Worm (Caenorhabditis elegans) whole organism, late embryonic: ENCODE measurements around the gene acds-10.
A peak's percentile ranks its signal among the peaks of the same experiment; 100 is the strongest.

Experiments
- C08G9.2 ChIP-seq: sonication (generic microtip); optimal IDR thresholded peaks from 2 replicates; lab custom pipeline; 2016; ENCODE audit warnings: mild to moderate bottlenecking, missing genetic modification characterization, moderate library complexity, missing compliant biosample characterization
- C38D4.7 ChIP-seq: fragments of 200-800 bp; sonication (Bioruptor generic); optimal IDR thresholded peaks from 2 replicates; lab custom pipeline; 2018; ENCODE audit warnings: mild to moderate bottlenecking, missing genetic modification characterization, moderate library complexity, missing compliant biosample characterization
- K09A11.1 ChIP-seq: sonication (generic microtip); optimal IDR thresholded peaks from 2 replicates; lab custom pipeline; 2017; ENCODE audit warnings: antibody characterized with exemption, mild to moderate bottlenecking, missing genetic modification characterization, missing compliant biosample characterization; ENCODE audit not compliant: insufficient read depth
- T23F11.4 ChIP-seq: fragments of 200-800 bp; sonication (Bioruptor generic); optimal IDR thresholded peaks from 2 replicates; lab custom pipeline; 2018; ENCODE audit warnings: mild to moderate bottlenecking, missing genetic modification characterization, missing compliant biosample characterization
- ahr-1 ChIP-seq: sonication (generic microtip); optimal IDR thresholded peaks from 2 replicates; lab custom pipeline; 2016; ENCODE audit warnings: missing genetic modification characterization, missing compliant biosample characterization
- ama-1 ChIP-seq: fragments of 150-350 bp; optimal IDR thresholded peaks from 2 replicates; lab custom pipeline; 2014
- ceh-14 ChIP-seq: sonication (generic microtip); optimal IDR thresholded peaks from 2 replicates; lab custom pipeline; 2016; ENCODE audit warnings: missing genotype, missing genetic modification characterization, missing compliant biosample characterization
- ceh-18 ChIP-seq: sonication (generic microtip); optimal IDR thresholded peaks from 2 replicates; lab custom pipeline; 2016; ENCODE audit warnings: missing genetic modification characterization, missing compliant biosample characterization
- ceh-19 ChIP-seq: fragments of 200-800 bp; sonication (Bioruptor generic); optimal IDR thresholded peaks from 2 replicates; lab custom pipeline; 2018; ENCODE audit warnings: mild to moderate bottlenecking, missing genetic modification characterization, missing compliant biosample characterization
- ceh-2 ChIP-seq: sonication (generic microtip); optimal IDR thresholded peaks from 2 replicates; lab custom pipeline; 2016; ENCODE audit warnings: missing genotype, missing genetic modification characterization, missing compliant biosample characterization
- ceh-22 ChIP-seq: sonication (generic microtip); optimal IDR thresholded peaks from 2 replicates; lab custom pipeline; 2017; ENCODE audit warnings: missing biosample characterization, missing genetic modification characterization
- ceh-24 ChIP-seq: sonication (generic microtip); optimal IDR thresholded peaks from 2 replicates; lab custom pipeline; 2016; ENCODE audit warnings: mild to moderate bottlenecking, missing genetic modification characterization, missing compliant biosample characterization
- ceh-31 ChIP-seq: sonication (generic microtip); optimal IDR thresholded peaks from 2 replicates; lab custom pipeline; 2016; ENCODE audit warnings: missing genetic modification characterization, missing compliant biosample characterization
- ceh-45 ChIP-seq: fragments of 200-800 bp; sonication (Bioruptor generic); IDR thresholded peaks from 2 replicates; pipeline ENCODE4 v1.3.6; 2022; ENCODE audit warnings: missing genetic modification reagents, missing genetic modification characterization, missing compliant biosample characterization
- ceh-48 ChIP-seq: sonication (generic microtip); optimal IDR thresholded peaks from 2 replicates; lab custom pipeline; 2016; ENCODE audit warnings: missing genetic modification characterization, inconsistent platforms, missing compliant biosample characterization
- ceh-9 ChIP-seq: sonication (generic microtip); optimal IDR thresholded peaks from 2 replicates; lab custom pipeline; 2016; ENCODE audit warnings: mild to moderate bottlenecking, missing genetic modification characterization, inconsistent platforms, missing compliant biosample characterization
- che-1 ChIP-seq: sonication (generic microtip); optimal IDR thresholded peaks from 2 replicates; lab custom pipeline; 2016; ENCODE audit warnings: mild to moderate bottlenecking, missing genetic modification characterization, missing compliant biosample characterization
- dmd-4 ChIP-seq: sonication (generic microtip); optimal IDR thresholded peaks from 2 replicates; lab custom pipeline; 2016; ENCODE audit warnings: borderline replicate concordance, missing genetic modification characterization, missing compliant biosample characterization
- dve-1 ChIP-seq: sonication (generic microtip); optimal IDR thresholded peaks from 2 replicates; lab custom pipeline; 2017; ENCODE audit warnings: antibody characterized with exemption, mild to moderate bottlenecking, missing genetic modification characterization, missing compliant biosample characterization
- elt-2 ChIP-seq: sonication (generic microtip); optimal IDR thresholded peaks from 2 replicates; lab custom pipeline; 2016; ENCODE audit warnings: missing genetic modification reagents, missing genetic modification characterization, missing compliant biosample characterization
- ets-4 ChIP-seq: sonication (generic microtip); optimal IDR thresholded peaks from 2 replicates; lab custom pipeline; 2016; ENCODE audit warnings: missing genetic modification characterization, missing compliant biosample characterization
- eyg-1 ChIP-seq: sonication (generic microtip); optimal IDR thresholded peaks from 2 replicates; lab custom pipeline; 2016; ENCODE audit warnings: missing genotype, missing genetic modification characterization, missing compliant biosample characterization
- fax-1 ChIP-seq: sonication (generic microtip); optimal IDR thresholded peaks from 2 replicates; lab custom pipeline; 2016; ENCODE audit warnings: missing genotype, missing genetic modification characterization, missing compliant biosample characterization
- gmeb-2 ChIP-seq: sonication (generic microtip); optimal IDR thresholded peaks from 2 replicates; lab custom pipeline; 2016; ENCODE audit warnings: missing genetic modification characterization, inconsistent platforms, missing compliant biosample characterization
- hlh-15 ChIP-seq: sonication (generic microtip); optimal IDR thresholded peaks from 2 replicates; lab custom pipeline; 2016; ENCODE audit warnings: missing genetic modification characterization, missing compliant biosample characterization
- hlh-6 ChIP-seq: sonication (generic microtip); optimal IDR thresholded peaks from 2 replicates; lab custom pipeline; 2016; ENCODE audit warnings: missing genotype, missing genetic modification characterization, missing compliant biosample characterization
- lim-6 ChIP-seq: sonication (generic microtip); optimal IDR thresholded peaks from 2 replicates; lab custom pipeline; 2016; ENCODE audit warnings: missing genetic modification characterization, missing compliant biosample characterization
- lin-11 ChIP-seq: fragments of 200-800 bp; sonication (Bioruptor generic); optimal IDR thresholded peaks from 2 replicates; lab custom pipeline; 2018; ENCODE audit warnings: mild to moderate bottlenecking, missing genetic modification characterization, missing compliant biosample characterization
- nfya-1 ChIP-seq: sonication (generic microtip); optimal IDR thresholded peaks from 2 replicates; lab custom pipeline; 2017; ENCODE audit warnings: missing genetic modification characterization, mild to moderate bottlenecking, missing compliant biosample characterization, antibody characterized with exemption, moderate library complexity
- nhr-232 ChIP-seq: sonication (generic microtip); optimal IDR thresholded peaks from 2 replicates; lab custom pipeline; 2016; ENCODE audit warnings: missing genetic modification characterization, missing compliant biosample characterization
- npax-4 ChIP-seq: sonication (generic microtip); optimal IDR thresholded peaks from 2 replicates; lab custom pipeline; 2016; ENCODE audit warnings: missing genetic modification characterization, missing compliant biosample characterization
- odd-2 ChIP-seq: sonication (generic microtip); optimal IDR thresholded peaks from 2 replicates; lab custom pipeline; 2017; ENCODE audit warnings: antibody characterized with exemption, mild to moderate bottlenecking, missing genetic modification characterization, missing compliant biosample characterization
- pag-3 ChIP-seq: sonication (generic microtip); optimal IDR thresholded peaks from 2 replicates; lab custom pipeline; 2016; ENCODE audit warnings: missing compliant biosample characterization, missing genetic modification characterization, borderline replicate concordance
- pat-9 ChIP-seq: fragments of 200-800 bp; sonication (Bioruptor generic); optimal IDR thresholded peaks from 2 replicates; lab custom pipeline; 2018; ENCODE audit warnings: mild to moderate bottlenecking, missing genetic modification characterization, moderate library complexity, missing compliant biosample characterization
- pax-1 ChIP-seq: fragments of 150-350 bp; optimal IDR thresholded peaks from 2 replicates; lab custom pipeline; 2014; ENCODE audit warnings: missing biosample characterization, missing genetic modification characterization
- pha-4 ChIP-seq: fragments of 150-350 bp; optimal IDR thresholded peaks from 2 replicates; lab custom pipeline; 2018; ENCODE audit warnings: missing biosample characterization, missing genetic modification reagents, missing genetic modification characterization
- pqm-1 ChIP-seq: sonication (generic microtip); optimal IDR thresholded peaks from 2 replicates; lab custom pipeline; 2016; ENCODE audit warnings: missing genetic modification characterization, missing compliant biosample characterization
- pros-1 ChIP-seq: fragments of 150-350 bp; optimal IDR thresholded peaks from 2 replicates; lab custom pipeline; 2014; ENCODE audit warnings: missing biosample characterization, missing genetic modification reagents, missing genetic modification characterization
- ref-2 ChIP-seq: sonication (generic microtip); optimal IDR thresholded peaks from 2 replicates; lab custom pipeline; 2016; ENCODE audit warnings: missing genetic modification characterization, missing compliant biosample characterization
- rnt-1 ChIP-seq: sonication (generic microtip); optimal IDR thresholded peaks from 2 replicates; lab custom pipeline; 2016; ENCODE audit warnings: missing genetic modification characterization, missing compliant biosample characterization
- sdc-2 ChIP-seq: sonication (generic microtip); optimal IDR thresholded peaks from 2 replicates; lab custom pipeline; 2016; ENCODE audit warnings: missing genotype, missing genetic modification characterization, missing compliant biosample characterization
- sox-4 ChIP-seq: sonication (generic microtip); optimal IDR thresholded peaks from 2 replicates; lab custom pipeline; 2017; ENCODE audit warnings: mild to moderate bottlenecking, missing genetic modification characterization, inconsistent platforms, missing compliant biosample characterization
- syd-9 ChIP-seq: sonication (generic microtip); optimal IDR thresholded peaks from 2 replicates; lab custom pipeline; 2016; ENCODE audit warnings: mild to moderate bottlenecking, missing genetic modification characterization, moderate library complexity, missing compliant biosample characterization
- tbx-2 ChIP-seq: sonication (generic microtip); optimal IDR thresholded peaks from 2 replicates; lab custom pipeline; 2016; ENCODE audit warnings: missing genetic modification characterization, missing compliant biosample characterization
- tbx-7 ChIP-seq: sonication (generic microtip); optimal IDR thresholded peaks from 2 replicates; lab custom pipeline; 2016; ENCODE audit warnings: missing genotype, missing genetic modification characterization, missing compliant biosample characterization
- ttx-3 ChIP-seq: sonication (generic microtip); optimal IDR thresholded peaks from 2 replicates; lab custom pipeline; 2016; ENCODE audit warnings: missing genetic modification reagents, missing genetic modification characterization, missing compliant biosample characterization
- unc-3 ChIP-seq, 2 experiments: fragments of 200-800 bp in 1 of 2; sonication (Bioruptor generic) in 1 of 2; sonication (generic microtip) in 1 of 2; conservative IDR thresholded peaks in 1 of 2; optimal IDR thresholded peaks in 1 of 2; 2 replicates each; pipeline versions ENCODE4 v1.3.6 to Lab custom; 2016 to 2022; ENCODE audit warnings: missing compliant biosample characterization in 2 of 2, missing genetic modification characterization in 2 of 2, missing genetic modification reagents in 1 of 2
- unc-42 ChIP-seq: sonication (generic microtip); optimal IDR thresholded peaks from 2 replicates; lab custom pipeline; 2016; ENCODE audit warnings: missing genotype, missing genetic modification characterization, missing compliant biosample characterization
- unc-86 ChIP-seq: sonication (generic microtip); optimal IDR thresholded peaks from 2 replicates; lab custom pipeline; 2016; ENCODE audit warnings: missing genetic modification characterization, missing compliant biosample characterization
- zip-5 ChIP-seq: sonication (generic microtip); optimal IDR thresholded peaks from 2 replicates; lab custom pipeline; 2016; ENCODE audit warnings: missing genetic modification characterization, missing compliant biosample characterization
- ztf-16 ChIP-seq: sonication (generic microtip); optimal IDR thresholded peaks from 2 replicates; lab custom pipeline; 2017; ENCODE audit warnings: missing genetic modification characterization, missing compliant biosample characterization

acds-10 gene

DNA sequence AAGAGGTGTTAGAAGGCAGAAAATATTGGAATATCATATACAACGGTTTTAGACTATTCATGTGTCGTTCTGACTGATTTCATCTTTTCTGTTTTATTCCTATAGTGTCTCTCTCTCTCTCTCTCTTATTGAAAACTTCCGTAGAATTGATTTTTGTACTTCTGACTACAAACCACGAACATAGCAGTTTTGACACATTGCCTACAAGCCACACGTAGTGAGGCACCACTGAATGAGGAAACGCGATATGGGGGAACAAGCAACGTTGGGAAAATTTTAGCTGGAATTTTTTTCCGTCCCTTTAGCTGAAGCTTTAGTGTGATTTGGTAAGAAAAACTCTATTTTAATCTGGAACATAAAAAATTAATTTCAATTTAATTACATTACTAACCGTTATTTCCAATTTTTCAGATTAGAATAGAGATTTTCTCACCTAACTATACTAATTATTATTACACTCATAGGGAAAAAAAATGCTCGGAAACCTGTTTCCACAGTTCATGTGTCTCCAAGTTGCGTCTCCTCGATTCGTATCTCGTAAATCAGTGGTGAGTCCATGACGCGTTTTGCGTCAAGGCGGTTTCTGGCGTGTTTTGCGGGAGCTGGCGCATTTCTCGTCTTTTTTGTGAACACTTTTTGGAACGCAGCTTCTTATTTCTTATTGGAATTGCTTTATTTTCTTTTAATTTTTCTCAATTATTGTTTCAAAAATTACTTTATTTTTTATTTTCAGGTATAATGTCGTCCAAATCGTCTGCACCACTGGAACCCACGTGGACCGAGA lies 43.1 kb downstream of the acds-10 start, which contains the start of the genes nhr-142 and F44E7.9:
Gene nhr-142, minus strand, starts transcription at position 57 of the 784 bp plus-strand sequence.
Gene F44E7.9, plus strand, starts transcription at position 734 of the 784 bp plus-strand sequence.
- TF ChIP-seq elt-2 (tag; lab: Kevin White, UChicago) = peak; percentile 79
- TF ChIP-seq hlh-15 (tag; lab: Kevin White, UChicago) = peak; percentile 49
- TF ChIP-seq ztf-16 = peak; percentile 60
- TF ChIP-seq dmd-4 (tag; lab: Kevin White, UChicago) = peak; percentile 47
- peak; percentile 37 for TF ChIP-seq unc-86
- TF ChIP-seq ceh-9 (tag; lab: Kevin White, UChicago) = no peak
- peak; percentile 36 for TF ChIP-seq sox-4 (tag; lab: Kevin White, UChicago)
- no peak for TF ChIP-seq unc-3 (GFP tag; conservative IDR thresholded peaks at IDR 0.05; lab: Robert Waterston, UW)
- peak; percentile 40 for TF ChIP-seq unc-3 (tag; optimal IDR thresholded peaks at IDR 0.05; lab: Kevin White, UChicago)
- TF ChIP-seq lin-11 (tag; lab: Kevin White, UChicago) = no peak
- TF ChIP-seq ets-4 = peak; percentile 71
- TF ChIP-seq lim-6 (tag; lab: Kevin White, UChicago) = peak; percentile 50
- no peak for TF ChIP-seq pros-1 (tag; lab: Kevin White, UChicago)
- TF ChIP-seq nfya-1 (tag; lab: Kevin White, UChicago) = peak; percentile 58
- TF ChIP-seq tbx-2 (tag; lab: Kevin White, UChicago) = peak; percentile 71
- TF ChIP-seq ceh-48 (tag; lab: Kevin White, UChicago) = peak; percentile 8
- TF ChIP-seq ceh-19 (GFP tag; lab: Kevin White, UChicago) = peak; percentile 29
- peak; percentile 63 for TF ChIP-seq tbx-7 (tag; lab: Kevin White, UChicago)
- TF ChIP-seq hlh-6 (tag; lab: Kevin White, UChicago) = no peak
- TF ChIP-seq pha-4 = no peak
- TF ChIP-seq T23F11.4 (GFP tag; lab: Kevin White, UChicago) = peak; percentile 26
- peak; percentile 23 for TF ChIP-seq pqm-1 (tag; lab: Kevin White, UChicago)
- TF ChIP-seq ttx-3 (tag; lab: Kevin White, UChicago) = peak; percentile 21
- TF ChIP-seq gmeb-2 (tag; lab: Kevin White, UChicago) = no peak
- TF ChIP-seq C08G9.2 (tag; lab: Kevin White, UChicago) = peak; percentile 80
- peak; percentile 78 for TF ChIP-seq ceh-2 (tag; lab: Kevin White, UChicago)
- TF ChIP-seq ref-2 = peak; percentile 70
- peak; percentile 15 for TF ChIP-seq ahr-1 (tag; lab: Kevin White, UChicago)
- no peak for TF ChIP-seq pag-3 (tag; lab: Kevin White, UChicago)
- peak; percentile 47; the same call in 1 of the 2 replicates for TF ChIP-seq ceh-45 (GFP tag; lab: Robert Waterston, UW)
- peak; percentile 66 for TF ChIP-seq syd-9 (tag; lab: Kevin White, UChicago)
- TF ChIP-seq pax-1 = no peak
- TF ChIP-seq unc-42 = peak; percentile 66
- no peak for TF ChIP-seq ama-1
- peak; percentile 74 for TF ChIP-seq ceh-14 (tag; lab: Kevin White, UChicago)
- peak; percentile 64 for TF ChIP-seq rnt-1
- TF ChIP-seq ceh-18 = peak; percentile 72
- peak; percentile 32 for TF ChIP-seq pat-9 (tag; lab: Kevin White, UChicago)
- no peak for TF ChIP-seq ceh-22
- TF ChIP-seq eyg-1 = no peak
- peak; percentile 9 for TF ChIP-seq dve-1 (tag; lab: Kevin White, UChicago)
- TF ChIP-seq odd-2 (tag; lab: Kevin White, UChicago) = no peak
- TF ChIP-seq che-1 (tag; lab: Kevin White, UChicago) = peak; percentile 22
- peak; percentile 93 for TF ChIP-seq ceh-31 (tag; lab: Kevin White, UChicago)
- TF ChIP-seq C38D4.7 = no peak
- no peak for TF ChIP-seq K09A11.1 (tag; lab: Kevin White, UChicago)
- TF ChIP-seq sdc-2 (tag; lab: Kevin White, UChicago) = peak; percentile 18
- TF ChIP-seq ceh-24 = peak; percentile 13
- peak; percentile 81 for TF ChIP-seq zip-5 (tag; lab: Kevin White, UChicago)
- TF ChIP-seq nhr-232 (tag; lab: Kevin White, UChicago) = peak; percentile 10
- peak; percentile 12 for TF ChIP-seq npax-4 (tag; lab: Kevin White, UChicago)
- peak; percentile 73 for TF ChIP-seq fax-1
